Fruit fly (Drosophila melanogaster) whole organism, pupa: Measurements from ENCODE around the gene Cp38.

ENCODE experiments used
- CG10348 ChIP-seq: fragments of 200-800 bp; sonication (Bioruptor generic); IDR thresholded peaks from 2 replicates; pipeline ENCODE4 v1.3.6; 2022; ENCODE audit warnings: missing biosample characterization, missing genetic modification characterization
- CG13204 ChIP-seq: fragments of 200-800 bp; sonication (Bioruptor generic); optimal IDR thresholded peaks from 2 replicates; lab custom pipeline; 2018; ENCODE audit warnings: missing biosample characterization, mild to moderate bottlenecking, missing genetic modification characterization, moderate library complexity
- CG14655 ChIP-seq: fragments of 200-800 bp; sonication (Bioruptor generic); optimal IDR thresholded peaks from 3 replicates; lab custom pipeline; 2017; ENCODE audit warnings: mild to moderate bottlenecking, missing biosample characterization, missing genetic modification reagents, missing genetic modification characterization
- CG17806 ChIP-seq: fragments of 200-800 bp; sonication (Bioruptor generic); optimal IDR thresholded peaks from 2 replicates; lab custom pipeline; 2018; ENCODE audit warnings: missing biosample characterization, mild to moderate bottlenecking, missing genetic modification characterization, moderate library complexity
- CG32121 ChIP-seq: fragments of 200-800 bp; sonication (Bioruptor generic); IDR thresholded peaks from 2 replicates; pipeline ENCODE4 v1.3.6; 2022; ENCODE audit warnings: missing biosample characterization, missing genetic modification characterization
- CG34367 ChIP-seq: fragments of 200-800 bp; sonication (Bioruptor generic); optimal IDR thresholded peaks from 2 replicates; lab custom pipeline; 2018; ENCODE audit warnings: missing biosample characterization, mild to moderate bottlenecking, missing genetic modification characterization
- EcR ChIP-seq: fragments of 200-800 bp; sonication (Bioruptor generic); optimal IDR thresholded peaks from 3 replicates; lab custom pipeline; 2019; ENCODE audit warnings: missing biosample characterization, missing genetic modification characterization, mild to moderate bottlenecking, moderate library complexity, missing genetic modification reagents
- Pif1A ChIP-seq: fragments of 200-800 bp; sonication (Bioruptor generic); optimal IDR thresholded peaks from 3 replicates; lab custom pipeline; 2016; ENCODE audit warnings: missing biosample characterization, missing genetic modification characterization
- Pif1B ChIP-seq: fragments of 200-800 bp; sonication (Bioruptor generic); optimal IDR thresholded peaks from 3 replicates; lab custom pipeline; 2016; ENCODE audit warnings: missing biosample characterization, missing genetic modification characterization
- Snoo ChIP-seq: fragments of 200-800 bp; sonication (Bioruptor generic); optimal IDR thresholded peaks from 3 replicates; lab custom pipeline; 2017; ENCODE audit warnings: missing biosample characterization, mild to moderate bottlenecking, missing genetic modification characterization, inconsistent platforms
- fd96Ca ChIP-seq: fragments of 200-800 bp; sonication (Bioruptor generic); IDR thresholded peaks from 3 replicates; pipeline ENCODE4 v1.3.6; 2022; ENCODE audit warnings: missing biosample characterization, missing genetic modification characterization
- gl ChIP-seq: fragments of 200-800 bp; sonication (Bioruptor generic); optimal IDR thresholded peaks from 2 replicates; lab custom pipeline; 2018; ENCODE audit warnings: missing biosample characterization, mild to moderate bottlenecking, missing genetic modification characterization

DNA sequence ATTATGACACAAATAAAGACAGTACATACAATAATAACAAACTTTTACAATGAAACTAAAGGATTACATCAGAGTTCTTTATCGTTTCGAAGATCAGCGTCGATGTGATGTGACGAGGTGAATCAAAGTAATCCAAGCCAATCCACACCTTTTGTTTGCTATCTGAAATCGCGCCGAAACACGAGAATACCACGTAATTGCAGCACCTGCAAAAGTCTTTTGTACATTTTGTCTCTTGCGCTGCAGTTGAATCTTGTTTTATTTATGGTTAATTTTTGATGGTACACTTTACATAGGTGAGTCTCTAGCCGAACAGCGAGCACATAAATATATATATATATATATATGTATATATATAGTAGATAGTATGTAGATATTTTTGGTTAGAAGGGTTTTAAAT lies 3.1 kb downstream of the Cp38 start:
- TF ChIP-seq gl (tag; lab: Kevin White, UChicago) (no peak), EcR (GFP tag; lab: Kevin White, UChicago) (no peak), CG14655 (no peak), CG32121 (no peak), Snoo (tag; lab: Kevin White, UChicago) (no peak), CG17806 (tag; lab: Kevin White, UChicago) (no peak), CG10348 (GFP tag; lab: Robert Waterston, UW) (no peak), CG13204 (no peak), fd96Ca (GFP tag; lab: Robert Waterston, UW) (no peak), CG34367 (tag; lab: Kevin White, UChicago) (no peak), Pif1B (GFP tag; lab: Kevin White, UChicago) (no peak), Pif1A (GFP tag; lab: Kevin White, UChicago) (no peak)
